Fruit fly (Drosophila melanogaster) whole organism, embryonic: ENCODE data around the gene CG7601.

ENCODE experiments used
- Adf1 ChIP-seq: fragments of 200-800 bp; sonication (Bioruptor generic); IDR thresholded peaks from 2 replicates; pipeline ENCODE4 v1.3.6; 2022; ENCODE audit warnings: missing biosample characterization, missing genetic modification characterization
- CG10321 ChIP-seq: fragments of 200-800 bp; sonication (Bioruptor generic); IDR thresholded peaks from 2 replicates; pipeline ENCODE4 v1.3.6; 2022; ENCODE audit warnings: missing biosample characterization, missing genetic modification characterization
- CG15479 ChIP-seq: fragments of 200-800 bp; sonication (Bioruptor generic); optimal IDR thresholded peaks from 3 replicates; lab custom pipeline; 2019; ENCODE audit warnings: missing biosample characterization, mild to moderate bottlenecking, missing genetic modification characterization, moderate library complexity
- CG16813 ChIP-seq: fragments of 200-800 bp; sonication (Bioruptor generic); IDR thresholded peaks from 3 replicates; pipeline ENCODE4 v1.3.6; 2022; ENCODE audit warnings: missing biosample characterization, missing genetic modification characterization; ENCODE audit not compliant: partially characterized antibody
- CG17912 ChIP-seq: fragments of 200-800 bp; sonication (Bioruptor generic); optimal IDR thresholded peaks from 2 replicates; lab custom pipeline; 2018; ENCODE audit warnings: missing biosample characterization, mild to moderate bottlenecking, missing genetic modification characterization
- CG1832 ChIP-seq: fragments of 200-800 bp; sonication (Bioruptor generic); optimal IDR thresholded peaks from 2 replicates; lab custom pipeline; 2017; ENCODE audit warnings: missing biosample characterization, mild to moderate bottlenecking, missing genetic modification characterization, inconsistent platforms
- CG3065 ChIP-seq: fragments of 200-800 bp; sonication (Bioruptor generic); optimal IDR thresholded peaks from 2 replicates; lab custom pipeline; 2016; ENCODE audit warnings: missing biosample characterization, missing genetic modification characterization
- CG32532 ChIP-seq: fragments of 200-800 bp; sonication (Bioruptor generic); IDR thresholded peaks from 2 replicates; pipeline ENCODE4 v1.3.6; 2022; ENCODE audit warnings: missing biosample characterization, missing genetic modification characterization
- CG33557 ChIP-seq: fragments of 200-800 bp; sonication (Bioruptor generic); optimal IDR thresholded peaks from 2 replicates; lab custom pipeline; 2019; ENCODE audit warnings: missing biosample characterization, mild to moderate bottlenecking, missing genetic modification characterization, moderate library complexity
- CG6791 ChIP-seq: fragments of 200-800 bp; sonication (Bioruptor generic); IDR thresholded peaks from 3 replicates; pipeline ENCODE4 v1.3.6; 2022; ENCODE audit warnings: missing biosample characterization, missing genetic modification characterization; ENCODE audit not compliant: partially characterized antibody
- CG7372 ChIP-seq: fragments of 200-800 bp; sonication (Bioruptor generic); IDR thresholded peaks from 2 replicates; pipeline ENCODE4 v1.3.6; 2022; ENCODE audit warnings: missing biosample characterization, missing genetic modification characterization
- CG8478 ChIP-seq: fragments of >200 bp; optimal IDR thresholded peaks from 2 replicates; lab custom pipeline; 2018
- CG9215 ChIP-seq: fragments of 200-800 bp; sonication (Bioruptor generic); IDR thresholded peaks from 2 replicates; pipeline ENCODE4 v1.3.6; 2022; ENCODE audit warnings: missing biosample characterization, missing genetic modification characterization
- CG9817 ChIP-seq: fragments of 200-800 bp; sonication (Bioruptor generic); optimal IDR thresholded peaks from 2 replicates; lab custom pipeline; 2018; ENCODE audit warnings: missing biosample characterization, mild to moderate bottlenecking, missing genetic modification characterization, moderate library complexity
- D ChIP-seq, 2 experiments: fragments of 200-800 bp in 1 of 2; fragments of >200 bp in 1 of 2; sonication (Bioruptor generic) in 1 of 2; optimal IDR thresholded peaks; 2 replicates in 1 of 2; 3 replicates in 1 of 2; lab custom pipeline; 2017; ENCODE audit warnings: mild to moderate bottlenecking in 1 of 2, missing biosample characterization in 1 of 2, missing genetic modification characterization in 1 of 2, missing genetic modification reagents in 1 of 2
- Deaf1 ChIP-seq: fragments of 200-800 bp; optimal IDR thresholded peaks from 3 replicates; lab custom pipeline; 2019; ENCODE audit warnings: missing biosample characterization, mild to moderate bottlenecking, missing genetic modification characterization, moderate library complexity
- Dll ChIP-seq: fragments of 200-800 bp; sonication (Bioruptor generic); IDR thresholded peaks from 4 replicates; pipeline ENCODE4 v1.3.6; 2022; ENCODE audit warnings: missing biosample characterization, missing genetic modification characterization; ENCODE audit not compliant: partially characterized antibody
- Elba2 ChIP-seq: fragments of 200-800 bp; sonication (Bioruptor generic); optimal IDR thresholded peaks from 3 replicates; lab custom pipeline; 2016; ENCODE audit warnings: missing biosample characterization, missing genetic modification characterization
- Ets65A ChIP-seq: fragments of 200-800 bp; sonication (Bioruptor generic); peaks from one replicate; lab custom pipeline; 2016; ENCODE audit warnings: missing biosample characterization, missing genetic modification characterization
- Gsc ChIP-seq: fragments of 200-800 bp; sonication (Bioruptor generic); IDR thresholded peaks from 2 replicates; pipeline ENCODE4 v1.3.6; 2022; ENCODE audit warnings: missing biosample characterization, missing genetic modification characterization
- HmgD ChIP-seq: fragments of 200-800 bp; sonication (Bioruptor generic); optimal IDR thresholded peaks from 3 replicates; lab custom pipeline; 2016; ENCODE audit warnings: missing biosample characterization, missing genetic modification characterization
- Jarid2 ChIP-seq: fragments of 200-800 bp; sonication (Bioruptor generic); optimal IDR thresholded peaks from 3 replicates; lab custom pipeline; 2017; ENCODE audit warnings: mild to moderate bottlenecking, missing biosample characterization, missing genetic modification reagents, missing genetic modification characterization
- Max ChIP-seq: fragments of 200-800 bp; sonication (Bioruptor generic); optimal IDR thresholded peaks from 2 replicates; lab custom pipeline; 2016; ENCODE audit warnings: missing biosample characterization, mild to moderate bottlenecking, missing genetic modification characterization
- Nf-YA ChIP-seq: fragments of 200-800 bp; sonication (Bioruptor generic); IDR thresholded peaks from 2 replicates; pipeline ENCODE4 v1.3.6; 2022; ENCODE audit warnings: missing biosample characterization, missing genetic modification characterization
- Nf-YB ChIP-seq: fragments of 200-800 bp; sonication (Bioruptor generic); optimal IDR thresholded peaks from 3 replicates; lab custom pipeline; 2019; ENCODE audit warnings: missing biosample characterization, mild to moderate bottlenecking, missing genetic modification characterization, moderate library complexity
- Nf-YC ChIP-seq: fragments of 200-800 bp; optimal IDR thresholded peaks from 3 replicates; lab custom pipeline; 2019; ENCODE audit warnings: missing biosample characterization, mild to moderate bottlenecking, missing genetic modification characterization, moderate library complexity
- Trl ChIP-seq, 3 experiments: fragments of >200 bp in 2 of 3; fragments of 200-800 bp in 1 of 3; sonication (Bioruptor generic) in 1 of 3; optimal IDR thresholded peaks; 2 replicates in 1 of 3; 3 replicates in 2 of 3; lab custom pipeline; 2016 to 2017; ENCODE audit warnings: missing biosample characterization in 1 of 3, missing genetic modification characterization in 1 of 3
- al ChIP-seq: fragments of 200-800 bp; sonication (Bioruptor generic); IDR thresholded peaks from 2 replicates; pipeline ENCODE4 v1.3.6; 2022; ENCODE audit warnings: missing biosample characterization, missing genetic modification characterization
- bigmax ChIP-seq: fragments of 200-800 bp; sonication (Bioruptor generic); optimal IDR thresholded peaks from 2 replicates; lab custom pipeline; 2018; ENCODE audit warnings: missing biosample characterization, mild to moderate bottlenecking, missing genetic modification characterization
- caup ChIP-seq: fragments of 200-800 bp; sonication (Bioruptor generic); optimal IDR thresholded peaks from 3 replicates; lab custom pipeline; 2017; ENCODE audit warnings: missing biosample characterization, mild to moderate bottlenecking, missing genetic modification characterization, moderate library complexity; ENCODE audit not compliant: severe bottlenecking
- cg ChIP-seq: fragments of 200-800 bp; sonication (Bioruptor generic); optimal IDR thresholded peaks from 3 replicates; lab custom pipeline; 2019; ENCODE audit warnings: missing biosample characterization, mild to moderate bottlenecking, missing genetic modification characterization, moderate library complexity
- chinmo ChIP-seq: fragments of 200-800 bp; sonication (Bioruptor generic); IDR thresholded peaks from 4 replicates; pipeline ENCODE4 v1.3.6; 2022; ENCODE audit warnings: missing biosample characterization, missing genetic modification characterization; ENCODE audit not compliant: partially characterized antibody
- disco-r ChIP-seq: fragments of 200-800 bp; sonication (Bioruptor generic); optimal IDR thresholded peaks from 2 replicates; lab custom pipeline; 2016; ENCODE audit warnings: missing biosample characterization, missing genetic modification characterization
- dmrt11E ChIP-seq: fragments of 200-800 bp; sonication (Bioruptor generic); optimal IDR thresholded peaks from 3 replicates; lab custom pipeline; 2018; ENCODE audit warnings: missing biosample characterization, mild to moderate bottlenecking, missing genetic modification characterization, moderate library complexity
- dmrt99B ChIP-seq: fragments of 200-800 bp; sonication (Bioruptor generic); optimal IDR thresholded peaks from 2 replicates; lab custom pipeline; 2018; ENCODE audit warnings: missing biosample characterization, mild to moderate bottlenecking, missing genetic modification characterization, moderate library complexity
- ems ChIP-seq: fragments of 200-800 bp; sonication (Bioruptor generic); optimal IDR thresholded peaks from 3 replicates; lab custom pipeline; 2016; ENCODE audit warnings: missing biosample characterization, missing genetic modification characterization
- ewg ChIP-seq: fragments of 200-800 bp; sonication (Bioruptor generic); optimal IDR thresholded peaks from 3 replicates; lab custom pipeline; 2017; ENCODE audit warnings: mild to moderate bottlenecking, missing biosample characterization, missing genetic modification reagents, missing genetic modification characterization
- luna ChIP-seq: fragments of 200-800 bp; sonication (Bioruptor generic); optimal IDR thresholded peaks from 2 replicates; lab custom pipeline; 2016; ENCODE audit warnings: missing biosample characterization, missing genetic modification characterization
- mld ChIP-seq: fragments of 200-800 bp; sonication (Bioruptor generic); IDR thresholded peaks from 3 replicates; pipeline ENCODE4 v1.3.6; 2022; ENCODE audit warnings: missing biosample characterization, missing genetic modification characterization; ENCODE audit not compliant: partially characterized antibody
- nerfin-1 ChIP-seq: fragments of 200-800 bp; sonication (Bioruptor generic); optimal IDR thresholded peaks from 3 replicates; lab custom pipeline; 2019; ENCODE audit warnings: missing biosample characterization, mild to moderate bottlenecking, missing genetic modification characterization, moderate library complexity
- seq ChIP-seq: fragments of 200-800 bp; sonication (Bioruptor generic); IDR thresholded peaks from 2 replicates; pipeline ENCODE4 v1.3.6; 2022; ENCODE audit warnings: missing biosample characterization, missing genetic modification characterization
- sr ChIP-seq: fragments of 200-800 bp; sonication (Bioruptor generic); IDR thresholded peaks from 3 replicates; pipeline ENCODE4 v1.3.6; 2022; ENCODE audit warnings: missing biosample characterization, missing genetic modification characterization
- yki ChIP-seq: fragments of >200 bp; optimal IDR thresholded peaks from 3 replicates; lab custom pipeline; 2018
- zen2 ChIP-seq: fragments of 200-800 bp; sonication (Bioruptor generic); IDR thresholded peaks from 3 replicates; pipeline ENCODE4 v1.3.6; 2022; ENCODE audit warnings: missing biosample characterization, missing genetic modification characterization; ENCODE audit not compliant: partially characterized antibody

CG7601 gene

dm6 chr3R:29692009-29692641, 44.4 kb downstream of the CG7601 start, which contains the start of gene dmrt99B (continued):
- TF ChIP-seq disco-r (GFP tag; lab: Kevin White, UChicago) (no peak), mld (GFP tag; lab: Robert Waterston, UW) (no peak), bigmax (no peak), CG17912 (GFP tag; lab: Kevin White, UChicago) (no peak), CG9215 (GFP tag; lab: Robert Waterston, UW) (no peak), Nf-YC (tag; lab: Kevin White, UChicago) (peak; percentile 96), al (GFP tag; lab: Robert Waterston, UW) (no peak), Gsc (GFP tag; lab: Robert Waterston, UW) (no peak), cg (GFP tag; lab: Kevin White, UChicago) (peak; percentile 81), sr (GFP tag; lab: Robert Waterston, UW) (no peak), caup (GFP tag; lab: Kevin White, UChicago) (no peak), CG7372 (GFP tag; lab: Robert Waterston, UW) (peak; percentile 74), nerfin-1 (tag; lab: Kevin White, UChicago) (no peak), CG3065 (GFP tag; lab: Kevin White, UChicago) (no peak), dmrt99B (tag; lab: Kevin White, UChicago) (peak; percentile 57), Dll (GFP tag; lab: Robert Waterston, UW) (peak; percentile 38; the same call in 1 of the 4 replicates), Adf1 (GFP tag; lab: Robert Waterston, UW) (peak; percentile 91), CG6791 (GFP tag; lab: Robert Waterston, UW) (0 out of 3 replicates have a peak, but pooled peaks have one; percentile 6), luna (GFP tag; lab: Kevin White, UChicago) (no peak), CG32532 (GFP tag; lab: Robert Waterston, UW) (no peak), ems (GFP tag; lab: Kevin White, UChicago) (no peak), HmgD (GFP tag; lab: Kevin White, UChicago) (no peak)

dm6 chr3R:29690960-29691527, 45.5 kb downstream of the CG7601 start:
- TF ChIP-seq CG33557 (no peak), Nf-YB (GFP tag; lab: Kevin White, UChicago) (peak; percentile 95), CG9817 (tag; lab: Kevin White, UChicago) (no peak), Adf1 (GFP tag; lab: Robert Waterston, UW) (peak; percentile 20; the same call in 1 of the 2 replicates), CG1832 (GFP tag; lab: Kevin White, UChicago) (peak; percentile 93), chinmo (0 out of 4 replicates have a peak, but pooled peaks have one; percentile 23), Nf-YC (tag; lab: Kevin White, UChicago) (peak; percentile 95), Dll (GFP tag; lab: Robert Waterston, UW) (0 out of 4 replicates have a peak, but pooled peaks have one; percentile 28), CG15479 (GFP tag; lab: Kevin White, UChicago) (peak; percentile 39), seq (GFP tag; lab: Robert Waterston, UW) (peak; percentile 59; the same call in 1 of the 2 replicates), Deaf1 (tag; lab: Kevin White, UChicago) (peak; percentile 53), Nf-YA (GFP tag; lab: Robert Waterston, UW) (0 out of 2 replicates have a peak, but pooled peaks have one; percentile 37), dmrt11E (tag; lab: Kevin White, UChicago) (no peak), CG16813 (GFP tag; lab: Robert Waterston, UW) (0 out of 3 replicates have a peak, but pooled peaks have one; percentile 34), yki (peak; percentile 69), Ets65A (GFP tag; lab: Kevin White, UChicago) (no peak), Jarid2 (GFP tag; lab: Kevin White, UChicago) (peak; percentile 42), Elba2 (GFP tag; lab: Kevin White, UChicago) (peak; percentile 79), zen2 (GFP tag; lab: Robert Waterston, UW) (0 out of 3 replicates have a peak, but pooled peaks have one; percentile 37), cg (GFP tag; lab: Kevin White, UChicago) (peak; percentile 78), CG10321 (GFP tag; lab: Robert Waterston, UW) (peak; percentile 82), D (optimal IDR thresholded peaks at IDR 0.05; lab: Kevin White, UChicago) (peak; percentile 89), D (GFP tag; optimal IDR thresholded peaks at IDR 0.05; lab: Kevin White, UChicago) (no peak), Trl (optimal IDR thresholded peaks at IDR 0.05; lab: Kevin White, UChicago) (peak; percentile 67 to 87), Trl (GFP tag; optimal IDR thresholded peaks at IDR 0.05; lab: Kevin White, UChicago) (no peak), CG8478 (lab: Kevin White, UChicago) (peak; percentile 4), ewg (GFP tag; lab: Kevin White, UChicago) (peak; percentile 90), Max (GFP tag; lab: Kevin White, UChicago) (no peak)
